Worm (Caenorhabditis elegans): ENCODE data around the gene T28F3.8.

Gene T28F3.8

DNA sequence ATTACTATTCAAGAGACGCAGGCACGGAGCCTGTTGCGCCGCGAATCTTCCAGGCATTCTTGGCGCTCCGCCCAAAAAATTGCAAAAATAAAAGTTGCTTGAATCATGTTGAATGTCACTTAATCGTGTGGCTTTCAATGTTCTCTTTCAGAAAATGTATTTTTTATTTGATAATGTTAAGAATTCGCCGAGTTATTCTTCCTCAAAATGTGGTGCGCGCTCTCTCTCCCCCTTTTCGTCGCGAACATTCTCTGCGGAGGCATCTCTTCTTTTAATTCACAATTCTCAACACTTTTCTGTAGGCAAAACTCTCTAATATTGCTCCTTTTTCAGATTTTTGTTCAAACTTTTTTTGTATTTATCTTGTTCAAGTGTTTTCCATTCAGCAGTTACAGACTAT lies 28.8 kb downstream of the T28F3.8 start (continued):
- TF ChIP-seq aha-1 (tag) = peak; percentile 99
- TF ChIP-seq dmd-6 (GFP tag; IDR thresholded peaks at IDR 0.05) = peak; percentile 97
- TF ChIP-seq unc-39 (tag; optimal IDR thresholded peaks at IDR 0.05) = no peak
- TF ChIP-seq ces-1 (GFP tag; optimal IDR thresholded peaks at IDR 0.05) = peak; percentile 89
- TF ChIP-seq nhr-102 (tag; optimal IDR thresholded peaks at IDR 0.05) = peak; percentile 86
- TF ChIP-seq hlh-30 (tag; optimal IDR thresholded peaks at IDR 0.05; ENCODE audit: insufficient read depth) = peak; percentile 85
- TF ChIP-seq unc-62 (GFP tag; optimal IDR thresholded peaks at IDR 0.05 in 1 of 2) = peak; percentile 31 to 97
- no peak for TF ChIP-seq unc-62 (tag; optimal IDR thresholded peaks at IDR 0.05)
- peak; percentile 88 for TF ChIP-seq nhr-10 (tag; optimal IDR thresholded peaks at IDR 0.05)
- TF ChIP-seq lsy-2 (tag; optimal IDR thresholded peaks at IDR 0.05) = peak; percentile 91 to 95
- TF ChIP-seq mes-2 (tag; optimal IDR thresholded peaks at IDR 0.05; ENCODE audit: poor library complexity, severe bottlenecking) = peak; percentile 89
- TF ChIP-seq zfp-3 (GFP tag; conservative IDR thresholded peaks at IDR 0.05) = peak; percentile 98
- peak; percentile 32 for TF ChIP-seq ceh-32 (tag; optimal IDR thresholded peaks at IDR 0.05; ENCODE audit: poor library complexity)
- TF ChIP-seq ctbp-1 (GFP tag; IDR thresholded peaks at IDR 0.05) = peak; percentile 88
- TF ChIP-seq T26A8.4 (GFP tag; IDR thresholded peaks at IDR 0.05) = peak; percentile 91
- peak; percentile 62 for TF ChIP-seq duxl-1 (tag; optimal IDR thresholded peaks at IDR 0.05; ENCODE audit: poor library complexity)
- TF ChIP-seq lin-29 (GFP tag; IDR thresholded peaks at IDR 0.05) = peak; percentile 87
- peak; percentile 94 for TF ChIP-seq egl-43 (GFP tag; IDR thresholded peaks at IDR 0.05)
- peak; percentile 81 for TF ChIP-seq spr-3 (GFP tag; optimal IDR thresholded peaks at IDR 0.05)
- TF ChIP-seq pqm-1 (tag; optimal IDR thresholded peaks at IDR 0.05) = peak; percentile 36
- TF ChIP-seq php-3 (GFP tag; IDR thresholded peaks at IDR 0.05) = peak; percentile 55
- TF ChIP-seq lin-38 (GFP tag; IDR thresholded peaks at IDR 0.05) = peak; percentile 90
- no peak for TF ChIP-seq dmd-8 (GFP tag; IDR thresholded peaks at IDR 0.05)
- no peak for TF ChIP-seq lir-3 (tag; optimal IDR thresholded peaks at IDR 0.05)
- TF ChIP-seq dpl-1 (GFP tag; optimal IDR thresholded peaks at IDR 0.05) = peak; percentile 82
- TF ChIP-seq dmd-9 (GFP tag; IDR thresholded peaks at IDR 0.05) = peak; percentile 92
- TF ChIP-seq ama-1 (optimal IDR thresholded peaks at IDR 0.05) = no peak
- TF ChIP-seq zip-2 (tag; optimal IDR thresholded peaks at IDR 0.05) = peak; percentile 88
- TF ChIP-seq ceh-82 (tag; optimal IDR thresholded peaks at IDR 0.05) = no peak
- peak; percentile 64; the same call in 1 of the 2 replicates for TF ChIP-seq mxl-2 (GFP tag; conservative IDR thresholded peaks at IDR 0.05)
- TF ChIP-seq mep-1 (tag; optimal IDR thresholded peaks at IDR 0.05) = peak; percentile 99
- TF ChIP-seq F10B5.3 (tag; optimal IDR thresholded peaks at IDR 0.05) = peak; percentile 78
- peak; percentile 90 for TF ChIP-seq daf-19 (GFP tag; conservative IDR thresholded peaks at IDR 0.05)
- TF ChIP-seq T20F7.1 (GFP tag; optimal IDR thresholded peaks at IDR 0.05) = peak; percentile 90
- TF ChIP-seq ceh-20 (GFP tag; IDR thresholded peaks at IDR 0.05) = peak; percentile 96
- no peak for TF ChIP-seq cey-2 (tag; optimal IDR thresholded peaks at IDR 0.05; ENCODE audit: borderline replicate concordance, insufficient read depth)
- no peak for TF ChIP-seq tag-97 (GFP tag; IDR thresholded peaks at IDR 0.05)
- TF ChIP-seq tra-1 (GFP tag; IDR thresholded peaks at IDR 0.05) = peak; percentile 97
- peak; percentile 50; the same call in 1 of the 2 replicates for TF ChIP-seq ceh-44 (GFP tag; IDR thresholded peaks at IDR 0.05)
- peak; percentile 55 for TF ChIP-seq Y5F2A.4 (GFP tag; optimal IDR thresholded peaks at IDR 0.05)
- TF ChIP-seq D1046.2 (GFP tag; IDR thresholded peaks at IDR 0.05) = peak; percentile 95
- peak; percentile 96 for TF ChIP-seq nhr-25 (tag; optimal IDR thresholded peaks at IDR 0.05; ENCODE audit: borderline replicate concordance, insufficient read depth)
- TF ChIP-seq nhr-237 (tag; optimal IDR thresholded peaks at IDR 0.05) = peak; percentile 22
- TF ChIP-seq daf-8 (GFP tag; IDR thresholded peaks at IDR 0.05) = 0 out of 2 replicates have a peak, but pooled peaks have one; percentile 46
- TF ChIP-seq lim-7 (GFP tag; IDR thresholded peaks at IDR 0.05) = no peak
- no peak for TF ChIP-seq lin-15B (tag; optimal IDR thresholded peaks at IDR 0.05)
- peak; percentile 93 for TF ChIP-seq lin-13 (GFP tag; optimal IDR thresholded peaks at IDR 0.05)
- peak; percentile 93 for TF ChIP-seq pha-4 (GFP tag; IDR thresholded peaks at IDR 0.05)
- TF ChIP-seq pha-4 (tag; optimal IDR thresholded peaks at IDR 0.05) = peak; percentile 46
- peak; percentile 76 for TF ChIP-seq nhr-6 (tag; optimal IDR thresholded peaks at IDR 0.05)
- TF ChIP-seq ZK546.5 (tag; optimal IDR thresholded peaks at IDR 0.05) = peak in 1 of 2 experiments; percentile 66
